Fruit fly (Drosophila melanogaster) whole organism, pupa: ENCODE results near the gene CCDC53.
A peak's percentile ranks its signal among the peaks of the same experiment; 100 is the strongest.

Source experiments
- CG13204 ChIP-seq: fragments of 200-800 bp; sonication (Bioruptor generic); optimal IDR thresholded peaks from 2 replicates; lab custom pipeline; 2018; ENCODE audit warnings: missing biosample characterization, mild to moderate bottlenecking, missing genetic modification characterization, moderate library complexity
- CG14655 ChIP-seq: fragments of 200-800 bp; sonication (Bioruptor generic); optimal IDR thresholded peaks from 3 replicates; lab custom pipeline; 2017; ENCODE audit warnings: mild to moderate bottlenecking, missing biosample characterization, missing genetic modification reagents, missing genetic modification characterization
- CG15710 ChIP-seq: fragments of 200-800 bp; sonication (Bioruptor generic); optimal IDR thresholded peaks from 2 replicates; lab custom pipeline; 2018; ENCODE audit warnings: missing biosample characterization, mild to moderate bottlenecking, missing genetic modification characterization, moderate library complexity
- CG17806 ChIP-seq: fragments of 200-800 bp; sonication (Bioruptor generic); optimal IDR thresholded peaks from 2 replicates; lab custom pipeline; 2018; ENCODE audit warnings: missing biosample characterization, mild to moderate bottlenecking, missing genetic modification characterization, moderate library complexity
- CG32121 ChIP-seq: fragments of 200-800 bp; sonication (Bioruptor generic); IDR thresholded peaks from 2 replicates; pipeline ENCODE4 v1.3.6; 2022; ENCODE audit warnings: missing biosample characterization, missing genetic modification characterization
- CG4496 ChIP-seq: fragments of 200-800 bp; sonication (Bioruptor generic); IDR thresholded peaks from 3 replicates; pipeline ENCODE4 v1.3.6; 2022; ENCODE audit warnings: missing biosample characterization, missing genetic modification characterization
- EcR ChIP-seq: fragments of 200-800 bp; sonication (Bioruptor generic); optimal IDR thresholded peaks from 3 replicates; lab custom pipeline; 2019; ENCODE audit warnings: missing biosample characterization, missing genetic modification characterization, mild to moderate bottlenecking, moderate library complexity, missing genetic modification reagents
- Snoo ChIP-seq: fragments of 200-800 bp; sonication (Bioruptor generic); optimal IDR thresholded peaks from 3 replicates; lab custom pipeline; 2017; ENCODE audit warnings: missing biosample characterization, mild to moderate bottlenecking, missing genetic modification characterization, inconsistent platforms

DNA sequence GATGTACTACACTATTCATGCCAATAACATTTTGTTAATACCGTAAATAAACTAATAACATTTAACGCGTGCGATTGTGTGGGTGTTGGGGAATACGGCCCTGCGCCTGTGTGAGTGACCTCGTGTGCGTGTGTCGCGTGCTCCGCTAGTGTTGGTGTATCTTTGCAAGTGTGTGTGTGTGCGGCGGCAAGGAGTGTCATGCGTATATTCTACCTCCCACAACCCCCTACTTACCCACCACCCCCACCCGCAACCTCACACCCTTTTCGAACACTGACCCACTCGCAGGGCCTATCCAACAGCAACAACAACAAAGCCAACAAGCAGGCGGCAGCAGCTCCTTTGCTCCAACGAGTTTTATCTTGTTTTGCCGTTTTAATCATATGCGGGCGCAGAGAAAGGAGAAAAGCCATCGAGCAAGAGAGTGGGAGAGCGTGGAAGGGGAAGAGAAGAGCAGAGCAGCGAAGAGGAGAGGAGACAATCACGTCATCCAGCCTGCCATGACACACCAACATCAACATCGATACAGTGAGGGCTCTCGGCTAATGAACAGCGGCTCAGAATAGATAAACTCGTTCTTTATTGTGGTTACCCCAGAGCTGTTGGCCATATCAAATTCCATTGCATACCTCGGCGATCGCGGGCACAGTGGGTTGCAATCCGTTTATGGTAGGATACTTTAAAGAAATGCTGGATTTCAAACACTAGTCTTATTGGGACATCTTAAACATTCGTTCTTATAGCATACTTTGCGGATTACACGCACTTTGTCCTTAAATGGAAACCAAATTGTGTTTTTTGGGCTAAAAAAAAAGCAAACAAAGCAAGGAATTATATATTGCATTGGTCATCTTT, 43.7 kb downstream of the CCDC53 start:
- TF ChIP-seq EcR (GFP tag; lab: Kevin White, UChicago) (peak; percentile 48), CG4496 (GFP tag; lab: Robert Waterston, UW) (no peak), CG13204 (peak; percentile 27), Snoo (tag; lab: Kevin White, UChicago) (no peak), CG32121 (GFP tag; lab: Robert Waterston, UW) (no peak), CG17806 (tag; lab: Kevin White, UChicago) (no peak), CG15710 (tag; lab: Kevin White, UChicago) (no peak), CG14655 (GFP tag; lab: Kevin White, UChicago) (peak; percentile 23)
